ENCODE assay signal across 1 fruit fly cellular context in the genomic region with DNA sequence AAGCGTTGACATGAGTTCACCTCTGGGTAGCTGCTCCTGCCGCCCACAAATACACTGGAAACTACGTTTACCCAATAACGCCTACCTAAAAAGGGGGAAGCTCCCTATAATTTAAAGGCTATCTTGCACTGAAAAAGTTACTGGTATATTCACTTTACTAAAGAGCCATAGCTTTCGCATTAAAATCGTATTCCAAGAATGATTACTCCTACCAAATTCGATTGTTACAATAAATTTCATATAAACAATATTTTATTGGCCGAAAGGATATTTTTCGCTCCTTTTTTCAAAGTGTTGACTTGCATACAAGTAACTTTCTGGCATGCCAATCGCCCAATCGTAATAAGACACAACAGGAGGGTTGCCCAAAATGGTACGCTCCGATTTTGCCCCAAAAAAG.
TF ChIP-seq lines count a peak whose summit lies in the region.

No protein-coding gene starts in this region.

TF ChIP-seq in whole organism, prepupa, 60 proteins besides CTCF, POLR2A, EP300 and RAD21 (continued from another document):
- peak; percentile 49 for TF ChIP-seq pdm3 (GFP tag; optimal IDR thresholded peaks at IDR 0.05; lab: Kevin White, UChicago)
- TF ChIP-seq ss (GFP tag; optimal IDR thresholded peaks at IDR 0.05; lab: Kevin White, UChicago), result no peak
- no peak for TF ChIP-seq CG8119 (GFP tag; IDR thresholded peaks at IDR 0.05; lab: Robert Waterston, UW)
- no peak for TF ChIP-seq CG6276 (GFP tag; optimal IDR thresholded peaks at IDR 0.05; lab: Kevin White, UChicago)
- TF ChIP-seq fkh (GFP tag; optimal IDR thresholded peaks at IDR 0.05; lab: Kevin White, UChicago), result no peak
- TF ChIP-seq CG11762 (GFP tag; optimal IDR thresholded peaks at IDR 0.05; lab: Kevin White, UChicago; ENCODE audit: insufficient read depth), result no peak
- TF ChIP-seq svp (GFP tag; lab: Kevin White, UChicago), result peak; percentile 89
- peak; percentile 40 for TF ChIP-seq OdsH (GFP tag; optimal IDR thresholded peaks at IDR 0.05; lab: Kevin White, UChicago)
- no peak for TF ChIP-seq spab (GFP tag; optimal IDR thresholded peaks at IDR 0.05; lab: Kevin White, UChicago)
- no peak for TF ChIP-seq CG7368 (GFP tag; optimal IDR thresholded peaks at IDR 0.05; lab: Kevin White, UChicago)
- TF ChIP-seq Sox15 (GFP tag; optimal IDR thresholded peaks at IDR 0.05; lab: Kevin White, UChicago), result no peak
- no peak for TF ChIP-seq eg (GFP tag; IDR thresholded peaks at IDR 0.05; lab: Robert Waterston, UW)
- TF ChIP-seq CG8632 (GFP tag; optimal IDR thresholded peaks at IDR 0.05; lab: Kevin White, UChicago), result no peak
- peak; percentile 22 for TF ChIP-seq Ets21C (GFP tag; optimal IDR thresholded peaks at IDR 0.05; lab: Kevin White, UChicago)
- peak; percentile 64 for TF ChIP-seq Sox102F (GFP tag; optimal IDR thresholded peaks at IDR 0.05; lab: Kevin White, UChicago)
- TF ChIP-seq topi (GFP tag; optimal IDR thresholded peaks at IDR 0.05; lab: Kevin White, UChicago), result peak; percentile 59
- no peak for TF ChIP-seq CG34406 (GFP tag; optimal IDR thresholded peaks at IDR 0.05; lab: Kevin White, UChicago)
- no peak for TF ChIP-seq Gug (GFP tag; IDR thresholded peaks at IDR 0.05; lab: Robert Waterston, UW)
- TF ChIP-seq net (GFP tag; optimal IDR thresholded peaks at IDR 0.05; lab: Kevin White, UChicago), result no peak
- TF ChIP-seq CG9139 (GFP tag; optimal IDR thresholded peaks at IDR 0.05; lab: Kevin White, UChicago), result no peak
- TF ChIP-seq Met (GFP tag; optimal IDR thresholded peaks at IDR 0.05; lab: Kevin White, UChicago), result peak; percentile 66
- TF ChIP-seq Smox (GFP tag; optimal IDR thresholded peaks at IDR 0.05; lab: Kevin White, UChicago), result peak; percentile 65
- no peak for TF ChIP-seq CG6163 (GFP tag; IDR thresholded peaks at IDR 0.05; lab: Robert Waterston, UW)
- TF ChIP-seq CG10631 (GFP tag; optimal IDR thresholded peaks at IDR 0.05; lab: Kevin White, UChicago), result peak; percentile 16
- TF ChIP-seq cyc (GFP tag; optimal IDR thresholded peaks at IDR 0.05; lab: Kevin White, UChicago), result peak; percentile 60
- no peak for TF ChIP-seq fd59A (GFP tag; optimal IDR thresholded peaks at IDR 0.05; lab: Kevin White, UChicago)
- TF ChIP-seq CG15336 (GFP tag; IDR thresholded peaks at IDR 0.05; lab: Robert Waterston, UW), result no peak
- peak; percentile 27 for TF ChIP-seq achi (GFP tag; optimal IDR thresholded peaks at IDR 0.05; lab: Kevin White, UChicago)
